ENCODE assay signal across 1 worm cellular context in genomic region chrX:17513507-17514113, ce11.
TF ChIP-seq lines count a peak whose summit lies in the region.

TSS of gene nhr-1 (plus strand) at chrX:17514063.

TF ChIP-seq in whole organism, L1 larva, 84 proteins besides CTCF, POLR2A, EP300 and RAD21 (continued from another document):
- TF ChIP-seq efl-1 (optimal IDR thresholded peaks at IDR 0.05; lab: Kevin White, UChicago) (peak; percentile 61 to 77), efl-1 (GFP tag; optimal IDR thresholded peaks at IDR 0.05 in 1 of 2; lab: Kevin White, UChicago) (no peak), blmp-1 (tag; optimal IDR thresholded peaks at IDR 0.05; lab: Kevin White, UChicago) (peak; percentile 90), nhr-237 (tag; optimal IDR thresholded peaks at IDR 0.05; lab: Kevin White, UChicago) (peak; percentile 25), tbx-2 (tag; optimal IDR thresholded peaks at IDR 0.05; lab: Kevin White, UChicago) (peak; percentile 89), pax-3 (tag; optimal IDR thresholded peaks at IDR 0.05; lab: Kevin White, UChicago) (no peak), nhr-28 (tag; optimal IDR thresholded peaks at IDR 0.05; lab: Kevin White, UChicago) (no peak), tlp-1 (tag; optimal IDR thresholded peaks at IDR 0.05; lab: Kevin White, UChicago) (no peak), ceh-82 (tag; optimal IDR thresholded peaks at IDR 0.05; lab: Kevin White, UChicago) (peak; percentile 69 to 81 (median 79)), egl-13 (tag; optimal IDR thresholded peaks at IDR 0.05; lab: Kevin White, UChicago) (peak; percentile 73), sptf-1 (tag; optimal IDR thresholded peaks at IDR 0.05; lab: Kevin White, UChicago) (no peak), lin-39 (tag; optimal IDR thresholded peaks at IDR 0.05; lab: Kevin White, UChicago) (peak; percentile 28), ztf-11 (tag; optimal IDR thresholded peaks at IDR 0.05; lab: Kevin White, UChicago) (peak in 1 of 2 experiments; percentile 18), pqm-1 (tag; optimal IDR thresholded peaks at IDR 0.05; lab: Kevin White, UChicago) (no peak), nhr-76 (tag; optimal IDR thresholded peaks at IDR 0.05; lab: Kevin White, UChicago) (no peak), egl-27 (tag; optimal IDR thresholded peaks at IDR 0.05; lab: Kevin White, UChicago) (peak; percentile 66 to 68), unc-30 (tag; optimal IDR thresholded peaks at IDR 0.05; lab: Kevin White, UChicago) (no peak), sup-37 (GFP tag; optimal IDR thresholded peaks at IDR 0.05; lab: Kevin White, UChicago) (peak; percentile 24), ceh-88 (GFP tag; IDR thresholded peaks at IDR 0.05; lab: Robert Waterston, UW) (no peak), fkh-8 (tag; optimal IDR thresholded peaks at IDR 0.05; lab: Kevin White, UChicago) (peak; percentile 86), elt-3 (tag; optimal IDR thresholded peaks at IDR 0.05; lab: Kevin White, UChicago) (peak in 2 of 6 experiments; percentile 52 to 61), lin-13 (GFP tag; optimal IDR thresholded peaks at IDR 0.05; lab: Kevin White, UChicago) (no peak), alr-1 (tag; optimal IDR thresholded peaks at IDR 0.05; lab: Kevin White, UChicago; ENCODE audit: borderline replicate concordance) (no peak)
